Worm (Caenorhabditis elegans) whole organism, L4 larva: ENCODE measurements around the gene alkb-7.

Experiments
- Y105C5A.15 ChIP-seq: fragments of 200-800 bp; sonication (Bioruptor generic); IDR thresholded peaks from 2 replicates; pipeline ENCODE4 v1.3.6; 2022; ENCODE audit warnings: missing genetic modification characterization, missing compliant biosample characterization

The alkb-7 gene

ce11 chrII:12736579-12736978 lies 51.4 kb downstream of the alkb-7 start, which contains the start of gene snrp-200 (continued):
- TF ChIP-seq Y105C5A.15 (GFP tag; lab: Robert Waterston, UW) = 0 out of 2 replicates have a peak, but pooled peaks have one; percentile 48
